Worm (Caenorhabditis elegans) whole organism, L4 larva: ENCODE data around the gene hpo-10.

Experiments
- F10B5.3 ChIP-seq: sonication (generic microtip); optimal IDR thresholded peaks from 2 replicates; lab custom pipeline; 2016; ENCODE audit warnings: mild to moderate bottlenecking, missing genetic modification characterization, missing compliant biosample characterization
- F26F4.8 ChIP-seq: fragments of 200-800 bp; sonication (Bioruptor generic); conservative IDR thresholded peaks from 2 replicates; pipeline ENCODE4 v1.3.6; 2022; ENCODE audit warnings: missing genetic modification characterization, missing compliant biosample characterization
- F44E2.7 ChIP-seq: fragments of 200-800 bp; sonication (Bioruptor generic); IDR thresholded peaks from 2 replicates; pipeline ENCODE4 v2.1.2; 2022; ENCODE audit warnings: missing genetic modification characterization, missing compliant biosample characterization
- R02D3.7 ChIP-seq: fragments of 150-350 bp; sonication (generic microtip); optimal IDR thresholded peaks from 3 replicates; lab custom pipeline; 2014; ENCODE audit warnings: missing biosample characterization, missing genetic modification characterization
- T26A8.4 ChIP-seq: fragments of 200-800 bp; sonication (Bioruptor generic); IDR thresholded peaks from 2 replicates; pipeline ENCODE4 v1.3.6; 2022; ENCODE audit warnings: missing genetic modification characterization, missing compliant biosample characterization
- ZK337.2 ChIP-seq: fragments of 200-800 bp; sonication (Bioruptor generic); IDR thresholded peaks from 2 replicates; pipeline ENCODE4 v1.3.6; 2022; ENCODE audit warnings: missing genetic modification reagents, missing genetic modification characterization, missing compliant biosample characterization
- ZK546.5 ChIP-seq, 2 experiments: sonication (generic microtip); optimal IDR thresholded peaks; 2 replicates each; lab custom pipeline; 2017; ENCODE audit warnings: missing biosample characterization in 2 of 2, missing genetic modification characterization in 2 of 2
- aha-1 ChIP-seq: fragments of 150-350 bp; peaks from one replicate; lab custom pipeline; 2014; ENCODE audit warnings: missing biosample characterization, missing genetic modification characterization
- ama-1 ChIP-seq: fragments of 150-350 bp; optimal IDR thresholded peaks from 2 replicates; lab custom pipeline; 2014; ENCODE audit warnings: inconsistent platforms, mixed read lengths
- attf-4 ChIP-seq: sonication (generic microtip); optimal IDR thresholded peaks from 3 replicates; lab custom pipeline; 2017; ENCODE audit warnings: missing biosample characterization, missing genetic modification characterization
- ceh-20 ChIP-seq: fragments of 200-800 bp; sonication (Bioruptor generic); IDR thresholded peaks from 2 replicates; pipeline ENCODE4 v1.3.6; 2022; ENCODE audit warnings: missing genetic modification reagents, missing genetic modification characterization, missing compliant biosample characterization
- ceh-82 ChIP-seq: sonication (generic microtip); optimal IDR thresholded peaks from 2 replicates; lab custom pipeline; 2017; ENCODE audit warnings: missing biosample characterization, missing genetic modification characterization
- daf-12 ChIP-seq: fragments of 150-350 bp; optimal IDR thresholded peaks from 2 replicates; lab custom pipeline; 2014; ENCODE audit warnings: missing biosample characterization, missing genetic modification reagents, missing genetic modification characterization
- dmd-8 ChIP-seq: fragments of 200-800 bp; sonication (Bioruptor generic); IDR thresholded peaks from 2 replicates; pipeline ENCODE4 v1.3.6; 2022; ENCODE audit warnings: missing genetic modification characterization, missing compliant biosample characterization
- dve-1 ChIP-seq: sonication (generic microtip); optimal IDR thresholded peaks from 2 replicates; lab custom pipeline; 2017; ENCODE audit warnings: antibody characterized with exemption, mild to moderate bottlenecking, missing genetic modification characterization, missing compliant biosample characterization; ENCODE audit not compliant: insufficient read depth
- gei-8 ChIP-seq: fragments of 200-800 bp; sonication (Bioruptor generic); optimal IDR thresholded peaks from 2 replicates; lab custom pipeline; 2018; ENCODE audit warnings: mild to moderate bottlenecking, missing genetic modification characterization, missing compliant biosample characterization
- hif-1 ChIP-seq, 2 experiments: sonication (generic microtip); optimal IDR thresholded peaks; 2 replicates each; lab custom pipeline; 2016 to 2017; ENCODE audit warnings: missing compliant biosample characterization in 2 of 2, missing genetic modification characterization in 2 of 2, missing genetic modification reagents in 2 of 2, missing genotype in 2 of 2, mild to moderate bottlenecking in 1 of 2
- hlh-11 ChIP-seq: fragments of 200-800 bp; sonication (Bioruptor generic); optimal IDR thresholded peaks from 2 replicates; lab custom pipeline; 2018; ENCODE audit warnings: mild to moderate bottlenecking, missing genetic modification characterization, missing compliant biosample characterization
- hlh-30 ChIP-seq: sonication (generic microtip); optimal IDR thresholded peaks from 2 replicates; lab custom pipeline; 2017; ENCODE audit warnings: antibody characterized with exemption, mild to moderate bottlenecking, missing genetic modification characterization, missing compliant biosample characterization; ENCODE audit not compliant: insufficient read depth
- hmg-1.1 ChIP-seq: fragments of 200-800 bp; sonication (Bioruptor generic); IDR thresholded peaks from 2 replicates; pipeline ENCODE4 v1.3.6; 2022; ENCODE audit warnings: missing genetic modification reagents, missing genetic modification characterization, missing compliant biosample characterization
- jun-1 ChIP-seq: fragments of 150-350 bp; optimal IDR thresholded peaks from 2 replicates; lab custom pipeline; 2014; ENCODE audit warnings: missing biosample characterization, missing genetic modification reagents, missing genetic modification characterization
- lin-1 ChIP-seq: fragments of 200-800 bp; sonication (Bioruptor generic); IDR thresholded peaks from 2 replicates; pipeline ENCODE4 v1.3.6; 2022; ENCODE audit warnings: missing genetic modification reagents, missing genetic modification characterization, missing compliant biosample characterization
- lin-13 ChIP-seq: fragments of 150-350 bp; optimal IDR thresholded peaks from 2 replicates; lab custom pipeline; 2014; ENCODE audit warnings: missing biosample characterization, missing genetic modification reagents, missing genetic modification characterization
- lin-29 ChIP-seq: fragments of 200-800 bp; sonication (Bioruptor generic); IDR thresholded peaks from 2 replicates; pipeline ENCODE4 v1.3.6; 2022; ENCODE audit warnings: missing genetic modification reagents, missing genetic modification characterization, missing compliant biosample characterization
- lin-38 ChIP-seq: fragments of 200-800 bp; sonication (Bioruptor generic); IDR thresholded peaks from 2 replicates; pipeline ENCODE4 v1.3.6; 2022; ENCODE audit warnings: missing genetic modification reagents, missing genetic modification characterization, missing compliant biosample characterization
- mdl-1 ChIP-seq, 2 experiments: fragments of 150-350 bp in 1 of 2; sonication (generic microtip) in 1 of 2; optimal IDR thresholded peaks; 2 replicates each; lab custom pipeline; 2014 to 2017; ENCODE audit warnings: missing biosample characterization in 2 of 2, missing genetic modification characterization in 2 of 2
- mxl-3 ChIP-seq: fragments of 200-800 bp; sonication (Bioruptor generic); optimal IDR thresholded peaks from 2 replicates; lab custom pipeline; 2018; ENCODE audit warnings: mild to moderate bottlenecking, missing genetic modification characterization, missing compliant biosample characterization
- nhr-10 ChIP-seq: fragments of 150-350 bp; optimal IDR thresholded peaks from 2 replicates; lab custom pipeline; 2014; ENCODE audit warnings: missing biosample characterization, missing genetic modification characterization
- nhr-102 ChIP-seq: sonication (generic microtip); optimal IDR thresholded peaks from 2 replicates; lab custom pipeline; 2016; ENCODE audit warnings: mild to moderate bottlenecking, missing genetic modification characterization, moderate library complexity, missing compliant biosample characterization
- nhr-111 ChIP-seq: fragments of 200-800 bp; sonication (Bioruptor generic); optimal IDR thresholded peaks from 2 replicates; lab custom pipeline; 2018; ENCODE audit warnings: mild to moderate bottlenecking, missing genetic modification characterization, missing compliant biosample characterization
- nhr-25 ChIP-seq: sonication (generic microtip); optimal IDR thresholded peaks from 2 replicates; lab custom pipeline; 2017; ENCODE audit warnings: missing genetic modification characterization, mild to moderate bottlenecking, missing compliant biosample characterization, antibody characterized with exemption, moderate library complexity, borderline replicate concordance; ENCODE audit not compliant: insufficient read depth
- nhr-28 ChIP-seq: fragments of 150-350 bp; optimal IDR thresholded peaks from 2 replicates; lab custom pipeline; 2014; ENCODE audit warnings: missing biosample characterization, missing genetic modification characterization
- nhr-48 ChIP-seq: sonication (generic microtip); optimal IDR thresholded peaks from 2 replicates; lab custom pipeline; 2016; ENCODE audit warnings: mild to moderate bottlenecking, missing genetic modification characterization, missing compliant biosample characterization
- nhr-76 ChIP-seq: fragments of 150-350 bp; optimal IDR thresholded peaks from 2 replicates; lab custom pipeline; 2014; ENCODE audit warnings: missing biosample characterization, missing genetic modification characterization
- nhr-77 ChIP-seq: fragments of 150-350 bp; optimal IDR thresholded peaks from 2 replicates; lab custom pipeline; 2014; ENCODE audit warnings: missing biosample characterization, missing genetic modification characterization
- pha-4 ChIP-seq, 2 experiments: fragments of 150-350 bp in 1 of 2; fragments of 200-800 bp in 1 of 2; sonication (Bioruptor generic) in 1 of 2; IDR thresholded peaks in 1 of 2; optimal IDR thresholded peaks in 1 of 2; 2 replicates each; pipeline versions ENCODE4 v1.3.6 to Lab custom; 2014 to 2022; ENCODE audit warnings: missing genetic modification characterization in 2 of 2, missing genetic modification reagents in 2 of 2, missing biosample characterization in 1 of 2, missing compliant biosample characterization in 1 of 2
- pqm-1 ChIP-seq: sonication (generic microtip); optimal IDR thresholded peaks from 2 replicates; lab custom pipeline; 2017; ENCODE audit warnings: missing biosample characterization, missing genetic modification characterization
- rbr-2 ChIP-seq: sonication (generic microtip); optimal IDR thresholded peaks from 2 replicates; lab custom pipeline; 2016; ENCODE audit warnings: missing genotype, missing genetic modification characterization, missing compliant biosample characterization
- skn-1 ChIP-seq: fragments of 150-350 bp; optimal IDR thresholded peaks from 2 replicates; lab custom pipeline; 2014; ENCODE audit warnings: missing biosample characterization, missing genetic modification characterization
- snpc-1.2 ChIP-seq: fragments of 200-800 bp; sonication (Bioruptor generic); IDR thresholded peaks from 2 replicates; pipeline ENCODE4 v1.3.6; 2022; ENCODE audit warnings: missing genetic modification reagents, missing genetic modification characterization, missing compliant biosample characterization
- unc-39 ChIP-seq: sonication (generic microtip); optimal IDR thresholded peaks from 2 replicates; lab custom pipeline; 2017; ENCODE audit warnings: missing biosample characterization, missing genetic modification characterization
- unc-62 ChIP-seq, 3 experiments: fragments of 150-350 bp in 1 of 3; sonication (generic microtip); optimal IDR thresholded peaks in 2 of 3; peaks in 1 of 3; 1 replicate in 1 of 3; 2 replicates in 2 of 3; lab custom pipeline; 2014 to 2017; ENCODE audit warnings: missing biosample characterization in 3 of 3, missing genetic modification characterization in 3 of 3, missing genetic modification reagents in 3 of 3, missing genotype in 1 of 3
- zag-1 ChIP-seq: fragments of 150-350 bp; optimal IDR thresholded peaks from 2 replicates; lab custom pipeline; 2014; ENCODE audit warnings: missing biosample characterization, missing genetic modification characterization
- zip-11 ChIP-seq: fragments of 200-800 bp; sonication (Bioruptor generic); IDR thresholded peaks from 2 replicates; pipeline ENCODE4 v1.3.6; 2022; ENCODE audit warnings: missing genetic modification characterization, missing compliant biosample characterization
- zip-2 ChIP-seq: fragments of 150-350 bp; optimal IDR thresholded peaks from 2 replicates; lab custom pipeline; 2014; ENCODE audit warnings: missing biosample characterization, missing genetic modification characterization
- ztf-11 ChIP-seq: fragments of 150-350 bp; optimal IDR thresholded peaks from 2 replicates; lab custom pipeline; 2014; ENCODE audit warnings: missing biosample characterization, missing genetic modification characterization

The hpo-10 gene

DNA sequence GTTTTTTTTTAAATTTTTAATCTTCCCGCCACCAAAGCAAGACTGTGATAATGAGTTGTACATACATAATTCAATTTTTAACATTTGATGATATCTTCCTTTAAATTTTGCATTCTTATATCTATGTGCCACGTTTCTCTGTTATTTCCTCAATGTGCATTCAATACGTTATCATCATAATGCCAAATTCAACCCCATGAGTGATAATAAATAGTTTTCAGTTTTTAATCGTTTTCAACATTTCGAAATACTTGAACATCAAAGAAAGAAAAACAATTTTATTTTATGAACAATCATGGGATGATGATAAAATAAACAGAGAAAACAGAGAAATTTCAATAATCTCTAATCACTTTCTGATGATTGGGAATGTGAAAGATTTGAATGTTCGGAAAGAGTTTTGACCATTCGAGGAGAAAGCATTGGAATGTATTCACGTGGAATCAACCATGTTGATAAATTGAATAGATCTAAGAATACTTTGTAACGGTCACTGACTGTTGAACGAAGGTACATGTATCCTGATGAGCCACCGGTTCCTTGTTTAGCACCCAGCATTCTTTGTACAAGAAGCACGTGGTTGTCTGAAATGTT is 38.2 kb downstream of the hpo-10 start (continued):
- TF ChIP-seq ZK337.2 (GFP tag; lab: Robert Waterston, UW), result no peak
- TF ChIP-seq snpc-1.2, result no peak
- peak; percentile 28; the same call in 1 of the 2 replicates for TF ChIP-seq lin-38 (GFP tag; lab: Robert Waterston, UW)
- TF ChIP-seq skn-1 (tag; lab: Kevin White, UChicago), result no peak
- peak; percentile 11 for TF ChIP-seq nhr-10 (tag; lab: Kevin White, UChicago)
- no peak for TF ChIP-seq zag-1
- no peak for TF ChIP-seq nhr-25 (tag; lab: Kevin White, UChicago)
- peak; percentile 72 for TF ChIP-seq hlh-30
- TF ChIP-seq pha-4 (GFP tag; IDR thresholded peaks at IDR 0.05; lab: Robert Waterston, UW), result no peak
- TF ChIP-seq pha-4 (tag; optimal IDR thresholded peaks at IDR 0.05; lab: Kevin White, UChicago), result no peak
- TF ChIP-seq T26A8.4 (GFP tag; lab: Robert Waterston, UW), result no peak
- no peak for TF ChIP-seq daf-12 (tag; lab: Kevin White, UChicago)
- TF ChIP-seq nhr-48 (tag; lab: Kevin White, UChicago), result no peak
- TF ChIP-seq nhr-102 (tag; lab: Kevin White, UChicago), result peak; percentile 62
- TF ChIP-seq lin-1 (GFP tag; lab: Robert Waterston, UW), result no peak
- no peak for TF ChIP-seq F10B5.3
- peak; percentile 88 for TF ChIP-seq pqm-1 (tag; lab: Kevin White, UChicago)
- TF ChIP-seq dmd-8 (GFP tag; lab: Robert Waterston, UW), result no peak
- TF ChIP-seq rbr-2 (tag; lab: Kevin White, UChicago), result no peak
- no peak for TF ChIP-seq gei-8 (GFP tag; lab: Kevin White, UChicago)
- TF ChIP-seq ama-1 (lab: Kevin White, UChicago), result peak; percentile 63
- TF ChIP-seq attf-4 (tag; lab: Kevin White, UChicago), result no peak
- no peak for TF ChIP-seq ZK546.5 (tag; optimal IDR thresholded peaks at IDR 0.05; lab: Kevin White, UChicago)
- no peak for TF ChIP-seq F44E2.7
- no peak for TF ChIP-seq unc-39
- TF ChIP-seq zip-2, result peak; percentile 62
- peak; percentile 58 for TF ChIP-seq lin-13 (GFP tag; lab: Kevin White, UChicago)
- no peak for TF ChIP-seq ztf-11 (tag; lab: Kevin White, UChicago)
- TF ChIP-seq F26F4.8, result no peak
- peak; percentile 90 for TF ChIP-seq aha-1 (tag; lab: Kevin White, UChicago)
- TF ChIP-seq dve-1 (tag; lab: Kevin White, UChicago), result peak; percentile 97
- TF ChIP-seq jun-1, result no peak
- no peak for TF ChIP-seq ceh-82
- peak; percentile 31 for TF ChIP-seq mxl-3 (GFP tag; lab: Kevin White, UChicago)
- TF ChIP-seq hlh-11 (tag; lab: Kevin White, UChicago), result peak; percentile 58
- TF ChIP-seq mdl-1 (tag; optimal IDR thresholded peaks at IDR 0.05; lab: Kevin White, UChicago), result peak in 1 of 2 experiments; percentile 24
- TF ChIP-seq nhr-77 (tag; lab: Kevin White, UChicago), result peak; percentile 88
- no peak for TF ChIP-seq nhr-76 (tag; lab: Kevin White, UChicago)
- TF ChIP-seq unc-62 (GFP tag; optimal IDR thresholded peaks at IDR 0.05 in 1 of 2; lab: Kevin White, UChicago), result peak in 1 of 2 experiments; percentile 84
- no peak for TF ChIP-seq unc-62 (tag; optimal IDR thresholded peaks at IDR 0.05; lab: Kevin White, UChicago)
- no peak for TF ChIP-seq zip-11
- TF ChIP-seq nhr-28 (tag; lab: Kevin White, UChicago), result peak; percentile 64
- no peak for TF ChIP-seq nhr-111
- no peak for TF ChIP-seq hif-1 (tag; optimal IDR thresholded peaks at IDR 0.05; lab: Kevin White, UChicago)
- no peak for TF ChIP-seq lin-29 (GFP tag; lab: Robert Waterston, UW)
- peak; percentile 33; the same call in 1 of the 2 replicates for TF ChIP-seq ceh-20 (GFP tag; lab: Robert Waterston, UW)
- no peak for TF ChIP-seq R02D3.7 (tag; lab: Kevin White, UChicago)
- TF ChIP-seq hmg-1.1, result no peak
